Fruit fly (Drosophila melanogaster) whole organism, embryonic: Measurements from ENCODE around the gene Csk.
A peak's percentile ranks its signal among the peaks of the same experiment; 100 is the strongest.

Experiments
- Abd-B ChIP-seq: fragments of 200-800 bp; sonication (Bioruptor generic); optimal IDR thresholded peaks from 2 replicates; lab custom pipeline; 2018; ENCODE audit warnings: missing biosample characterization, mild to moderate bottlenecking, missing genetic modification characterization, moderate library complexity
- Ada2b ChIP-seq: fragments of 200-800 bp; sonication (Bioruptor generic); IDR thresholded peaks from 2 replicates; pipeline ENCODE4 v1.3.6; 2022; ENCODE audit warnings: missing biosample characterization, missing genetic modification characterization
- Atf6 ChIP-seq: fragments of 200-800 bp; sonication (Bioruptor generic); IDR thresholded peaks from 2 replicates; pipeline ENCODE4 v1.3.6; 2022; ENCODE audit warnings: missing biosample characterization, missing genetic modification characterization
- CG10543 ChIP-seq: fragments of 200-800 bp; sonication (Bioruptor generic); optimal IDR thresholded peaks from 3 replicates; lab custom pipeline; 2017; ENCODE audit warnings: missing biosample characterization, mild to moderate bottlenecking, missing genetic modification characterization, moderate library complexity
- CG10654 ChIP-seq: fragments of 200-800 bp; sonication (Bioruptor generic); optimal IDR thresholded peaks from 2 replicates; lab custom pipeline; 2016; ENCODE audit warnings: missing biosample characterization, missing genetic modification characterization
- CG11456 ChIP-seq: fragments of 200-800 bp; sonication (Bioruptor generic); IDR thresholded peaks from 3 replicates; pipeline ENCODE4 v1.3.6; 2022; ENCODE audit warnings: missing biosample characterization, missing genetic modification characterization
- CG12744 ChIP-seq: fragments of 200-800 bp; sonication (Bioruptor generic); optimal IDR thresholded peaks from 2 replicates; lab custom pipeline; 2016; ENCODE audit warnings: missing biosample characterization, missing genetic modification characterization
- CG15696 ChIP-seq: fragments of 200-800 bp; sonication (Bioruptor generic); optimal IDR thresholded peaks from 2 replicates; lab custom pipeline; 2019; ENCODE audit warnings: missing biosample characterization, mild to moderate bottlenecking, missing genetic modification characterization, moderate library complexity
- CG17328 ChIP-seq: fragments of 200-800 bp; sonication (Bioruptor generic); IDR thresholded peaks from 2 replicates; pipeline ENCODE4 v1.3.6; 2022; ENCODE audit warnings: missing biosample characterization, missing genetic modification characterization
- CG2120 ChIP-seq: fragments of 200-800 bp; sonication (Bioruptor generic); optimal IDR thresholded peaks from 3 replicates; lab custom pipeline; 2016; ENCODE audit warnings: missing biosample characterization, missing genetic modification characterization
- CG30403 ChIP-seq: fragments of 200-800 bp; sonication (Bioruptor generic); optimal IDR thresholded peaks from 3 replicates; lab custom pipeline; 2016; ENCODE audit warnings: missing biosample characterization, missing genetic modification characterization
- CG31365 ChIP-seq: fragments of 200-800 bp; sonication (Bioruptor generic); optimal IDR thresholded peaks from 2 replicates; lab custom pipeline; 2018; ENCODE audit warnings: missing biosample characterization, mild to moderate bottlenecking, missing genetic modification characterization
- CG31441 ChIP-seq: fragments of 200-800 bp; sonication (Bioruptor generic); IDR thresholded peaks from 2 replicates; pipeline ENCODE4 v1.3.6; 2022; ENCODE audit warnings: missing biosample characterization, missing genetic modification characterization
- CG3995 ChIP-seq: fragments of 200-800 bp; sonication (Bioruptor generic); optimal IDR thresholded peaks from 3 replicates; lab custom pipeline; 2016; ENCODE audit warnings: missing biosample characterization, missing genetic modification characterization
- CG4328 ChIP-seq: fragments of 200-800 bp; sonication (Bioruptor generic); optimal IDR thresholded peaks from 3 replicates; lab custom pipeline; 2017; ENCODE audit warnings: missing biosample characterization, missing genetic modification reagents, missing genetic modification characterization
- CG4854 ChIP-seq: fragments of 200-800 bp; sonication (Bioruptor generic); optimal IDR thresholded peaks from 2 replicates; lab custom pipeline; 2016; ENCODE audit warnings: missing biosample characterization, missing genetic modification characterization, inconsistent platforms
- CG7786 ChIP-seq: fragments of 200-800 bp; sonication (Bioruptor generic); optimal IDR thresholded peaks from 2 replicates; lab custom pipeline; 2016; ENCODE audit warnings: missing biosample characterization, missing genetic modification characterization
- CG8388 ChIP-seq: fragments of 200-800 bp; sonication (Bioruptor generic); optimal IDR thresholded peaks from 2 replicates; lab custom pipeline; 2019; ENCODE audit warnings: missing biosample characterization, mild to moderate bottlenecking, missing genetic modification characterization, moderate library complexity
- Chrac-16 ChIP-seq: fragments of 200-800 bp; sonication (Bioruptor generic); optimal IDR thresholded peaks from 3 replicates; lab custom pipeline; 2016; ENCODE audit warnings: missing biosample characterization, missing genetic modification characterization
- Dbx ChIP-seq: fragments of 200-800 bp; sonication (Bioruptor generic); IDR thresholded peaks from 3 replicates; pipeline ENCODE4 v1.3.6; 2022; ENCODE audit warnings: missing biosample characterization, missing genetic modification characterization
- Deaf1 ChIP-seq: fragments of 200-800 bp; optimal IDR thresholded peaks from 3 replicates; lab custom pipeline; 2019; ENCODE audit warnings: missing biosample characterization, mild to moderate bottlenecking, missing genetic modification characterization, moderate library complexity
- Gsc ChIP-seq: fragments of 200-800 bp; sonication (Bioruptor generic); IDR thresholded peaks from 2 replicates; pipeline ENCODE4 v1.3.6; 2022; ENCODE audit warnings: missing biosample characterization, missing genetic modification characterization
- Hr78 ChIP-seq, 2 experiments: fragments of 200-800 bp in 1 of 2; fragments of >200 bp in 1 of 2; sonication (Bioruptor generic) in 1 of 2; optimal IDR thresholded peaks; 2 replicates each; lab custom pipeline; 2017 to 2019; ENCODE audit warnings: missing biosample characterization in 2 of 2, missing genetic modification characterization in 2 of 2, mild to moderate bottlenecking in 1 of 2, moderate library complexity in 1 of 2
- MBD-R2 ChIP-seq: fragments of 200-800 bp; sonication (Bioruptor generic); IDR thresholded peaks from 2 replicates; pipeline ENCODE4 v1.3.6; 2022; ENCODE audit warnings: missing biosample characterization, missing genetic modification characterization
- MTF-1 ChIP-seq: fragments of 200-800 bp; sonication (Bioruptor generic); optimal IDR thresholded peaks from 2 replicates; lab custom pipeline; 2018; ENCODE audit warnings: missing biosample characterization, mild to moderate bottlenecking, missing genetic modification characterization, borderline replicate concordance
- Meics ChIP-seq: fragments of 200-800 bp; sonication (Bioruptor generic); optimal IDR thresholded peaks from 2 replicates; lab custom pipeline; 2017; ENCODE audit warnings: missing biosample characterization, mild to moderate bottlenecking, missing genetic modification characterization
- Ptx1 ChIP-seq: fragments of 200-800 bp; sonication (Bioruptor generic); IDR thresholded peaks from 2 replicates; pipeline ENCODE4 v1.3.6; 2022; ENCODE audit warnings: missing biosample characterization, missing genetic modification characterization
- Usf ChIP-seq: fragments of 200-800 bp; sonication (Bioruptor generic); optimal IDR thresholded peaks from 2 replicates; lab custom pipeline; 2017; ENCODE audit warnings: missing genotype, missing biosample characterization, missing genetic modification characterization
- al ChIP-seq: fragments of 200-800 bp; sonication (Bioruptor generic); IDR thresholded peaks from 2 replicates; pipeline ENCODE4 v1.3.6; 2022; ENCODE audit warnings: missing biosample characterization, missing genetic modification characterization
- ash1 ChIP-seq: fragments of 200-800 bp; sonication (Bioruptor generic); optimal IDR thresholded peaks from 2 replicates; lab custom pipeline; 2018; ENCODE audit warnings: missing biosample characterization, mild to moderate bottlenecking, missing genetic modification characterization
- bcd ChIP-seq: fragments of 200-800 bp; sonication (Bioruptor generic); optimal IDR thresholded peaks from 2 replicates; lab custom pipeline; 2017; ENCODE audit warnings: missing biosample characterization, mild to moderate bottlenecking, missing genetic modification characterization
- cato ChIP-seq: fragments of 200-800 bp; sonication (Bioruptor generic); optimal IDR thresholded peaks from 2 replicates; lab custom pipeline; 2016; ENCODE audit warnings: missing biosample characterization, missing genetic modification characterization, borderline replicate concordance
- chif ChIP-seq, 2 experiments: fragments of 200-800 bp; sonication (Bioruptor generic); optimal IDR thresholded peaks; 3 replicates each; lab custom pipeline; 2016; ENCODE audit warnings: missing biosample characterization in 2 of 2, missing genetic modification characterization in 2 of 2
- corto ChIP-seq: fragments of 200-800 bp; sonication (Bioruptor generic); optimal IDR thresholded peaks from 2 replicates; lab custom pipeline; 2016; ENCODE audit warnings: missing biosample characterization, mild to moderate bottlenecking, missing genetic modification characterization, moderate library complexity
- croc ChIP-seq: fragments of 200-800 bp; sonication (Bioruptor generic); conservative IDR thresholded peaks from 3 replicates; pipeline ENCODE4 v1.3.6; 2022; ENCODE audit warnings: missing biosample characterization, missing genetic modification characterization
- da ChIP-seq: fragments of 200-800 bp; sonication (Bioruptor generic); optimal IDR thresholded peaks from 2 replicates; lab custom pipeline; 2016; ENCODE audit warnings: missing biosample characterization, missing genetic modification characterization
- dan ChIP-seq: fragments of 200-800 bp; sonication (Bioruptor generic); IDR thresholded peaks from 2 replicates; pipeline ENCODE4 v1.3.6; 2022; ENCODE audit warnings: missing biosample characterization, missing genetic modification characterization
- exex ChIP-seq: fragments of 200-800 bp; sonication (Bioruptor generic); optimal IDR thresholded peaks from 4 replicates; lab custom pipeline; 2018; ENCODE audit warnings: missing biosample characterization, mild to moderate bottlenecking, missing genetic modification characterization, moderate library complexity
- fd102C ChIP-seq: fragments of 200-800 bp; sonication (Bioruptor generic); optimal IDR thresholded peaks from 2 replicates; lab custom pipeline; 2018; ENCODE audit warnings: missing biosample characterization, mild to moderate bottlenecking, missing genetic modification characterization, moderate library complexity
- fd64A ChIP-seq: fragments of 200-800 bp; sonication (Bioruptor generic); optimal IDR thresholded peaks from 3 replicates; lab custom pipeline; 2018; ENCODE audit warnings: missing biosample characterization, mild to moderate bottlenecking, missing genetic modification characterization
- ind ChIP-seq: fragments of 200-800 bp; sonication (Bioruptor generic); optimal IDR thresholded peaks from 3 replicates; lab custom pipeline; 2016; ENCODE audit warnings: missing biosample characterization, missing genetic modification characterization
- lab ChIP-seq: fragments of 200-800 bp; sonication (Bioruptor generic); optimal IDR thresholded peaks from 3 replicates; lab custom pipeline; 2017; ENCODE audit warnings: missing biosample characterization, missing genetic modification characterization, mild to moderate bottlenecking, moderate library complexity, missing genetic modification reagents
- mirr ChIP-seq: fragments of 200-800 bp; sonication (Bioruptor generic); optimal IDR thresholded peaks from 3 replicates; lab custom pipeline; 2018; ENCODE audit warnings: missing biosample characterization, mild to moderate bottlenecking, missing genetic modification characterization
- p53 ChIP-seq: fragments of 200-800 bp; sonication (Bioruptor generic); optimal IDR thresholded peaks from 2 replicates; lab custom pipeline; 2016; ENCODE audit warnings: missing biosample characterization, missing genetic modification characterization
- pho ChIP-seq: fragments of 200-800 bp; sonication (Bioruptor generic); optimal IDR thresholded peaks from 2 replicates; lab custom pipeline; 2016; ENCODE audit warnings: missing biosample characterization, missing genetic modification characterization
- sens ChIP-seq: fragments of 200-800 bp; sonication (Bioruptor generic); peaks from one replicate; lab custom pipeline; 2016; ENCODE audit warnings: missing biosample characterization, missing genetic modification characterization
- sens-2 ChIP-seq: fragments of 200-800 bp; sonication (Bioruptor generic); IDR thresholded peaks from 2 replicates; pipeline ENCODE4 v1.3.6; 2022; ENCODE audit warnings: missing biosample characterization, missing genetic modification characterization
- slbo ChIP-seq: fragments of 200-800 bp; sonication (Bioruptor generic); IDR thresholded peaks from 2 replicates; pipeline ENCODE4 v1.3.6; 2022; ENCODE audit warnings: missing biosample characterization, missing genetic modification characterization
- sob ChIP-seq: fragments of 200-800 bp; sonication (Bioruptor generic); IDR thresholded peaks from 2 replicates; pipeline ENCODE4 v1.3.6; 2022; ENCODE audit warnings: missing biosample characterization, missing genetic modification characterization
- tna ChIP-seq: fragments of 200-800 bp; sonication (Bioruptor generic); IDR thresholded peaks from 2 replicates; pipeline ENCODE4 v1.3.6; 2022; ENCODE audit warnings: missing biosample characterization, missing genetic modification characterization; ENCODE audit not compliant: partially characterized antibody
- yki ChIP-seq: fragments of >200 bp; optimal IDR thresholded peaks from 3 replicates; lab custom pipeline; 2018

Gene Csk

dm6 chr3R:11639946-11640588 is 10.4 kb downstream of the Csk start (continued):
- TF ChIP-seq yki (no peak), Gsc (GFP tag; lab: Robert Waterston, UW) (no peak), CG2120 (GFP tag; lab: Kevin White, UChicago) (peak; percentile 32), CG10654 (GFP tag; lab: Kevin White, UChicago) (no peak), CG4328 (GFP tag; lab: Kevin White, UChicago) (no peak), Dbx (no peak), CG17328 (GFP tag; lab: Robert Waterston, UW) (no peak), Abd-B (no peak), al (GFP tag; lab: Robert Waterston, UW) (no peak), pho (no peak), exex (peak; percentile 8), p53 (GFP tag; lab: Kevin White, UChicago) (no peak), chif (GFP tag; optimal IDR thresholded peaks at IDR 0.05; lab: Kevin White, UChicago) (no peak), CG31441 (GFP tag; lab: Robert Waterston, UW) (no peak), CG12744 (no peak), corto (GFP tag; lab: Kevin White, UChicago) (no peak), CG7786 (GFP tag; lab: Kevin White, UChicago) (no peak), MTF-1 (GFP tag; lab: Kevin White, UChicago) (no peak), cato (GFP tag; lab: Kevin White, UChicago) (no peak), CG11456 (GFP tag; lab: Robert Waterston, UW) (no peak), CG3995 (GFP tag; lab: Kevin White, UChicago) (no peak), MBD-R2 (GFP tag; lab: Robert Waterston, UW) (no peak), da (no peak), ash1 (no peak), Ptx1 (GFP tag; lab: Robert Waterston, UW) (no peak), Deaf1 (tag; lab: Kevin White, UChicago) (no peak), Ada2b (GFP tag; lab: Robert Waterston, UW) (no peak), Atf6 (0 out of 2 replicates have a peak, but pooled peaks have one; percentile 19), CG8388 (GFP tag; lab: Kevin White, UChicago) (peak; percentile 79), CG15696 (tag; lab: Kevin White, UChicago) (no peak), tna (GFP tag; lab: Robert Waterston, UW) (no peak), fd102C (GFP tag; lab: Kevin White, UChicago) (no peak), Hr78 (GFP tag; optimal IDR thresholded peaks at IDR 0.05; lab: Kevin White, UChicago) (no peak), croc (GFP tag; lab: Robert Waterston, UW) (no peak), ind (no peak), Chrac-16 (GFP tag; lab: Kevin White, UChicago) (no peak), Usf (no peak), mirr (GFP tag; lab: Kevin White, UChicago) (peak; percentile 63), sob (GFP tag; lab: Robert Waterston, UW) (0 out of 2 replicates have a peak, but pooled peaks have one; percentile 36), Meics (GFP tag; lab: Kevin White, UChicago) (peak; percentile 78), fd64A (GFP tag; lab: Kevin White, UChicago) (no peak), bcd (no peak), lab (GFP tag; lab: Kevin White, UChicago) (peak; percentile 25), slbo (GFP tag; lab: Robert Waterston, UW) (peak; percentile 33; the same call in 1 of the 2 replicates), CG10543 (GFP tag; lab: Kevin White, UChicago) (peak; percentile 56), CG4854 (GFP tag; lab: Kevin White, UChicago) (no peak), sens (GFP tag; lab: Kevin White, UChicago) (peak; percentile 38), sens-2 (GFP tag; lab: Robert Waterston, UW) (no peak), CG30403 (no peak), CG31365 (tag; lab: Kevin White, UChicago) (no peak), dan (GFP tag; lab: Robert Waterston, UW) (no peak)
